Worm (Caenorhabditis elegans) whole organism, L3 larva: ENCODE results near the gene sto-1.

Experiments
- R02D3.7 ChIP-seq: fragments of 150-350 bp; optimal IDR thresholded peaks from 2 replicates; lab custom pipeline; 2014; ENCODE audit warnings: missing biosample characterization, missing genetic modification characterization
- ZK546.5 ChIP-seq: sonication (generic microtip); optimal IDR thresholded peaks from 2 replicates; lab custom pipeline; 2017; ENCODE audit warnings: missing biosample characterization, missing genetic modification characterization
- ceh-16 ChIP-seq: sonication (generic microtip); optimal IDR thresholded peaks from 2 replicates; lab custom pipeline; 2017; ENCODE audit warnings: missing biosample characterization, missing genetic modification characterization
- ceh-28 ChIP-seq: fragments of 150-350 bp; optimal IDR thresholded peaks from 2 replicates; lab custom pipeline; 2014; ENCODE audit warnings: missing biosample characterization, missing genetic modification reagents, missing genetic modification characterization
- ceh-82 ChIP-seq: fragments of 150-350 bp; optimal IDR thresholded peaks from 2 replicates; lab custom pipeline; 2014; ENCODE audit warnings: missing biosample characterization, missing genetic modification characterization
- daf-12 ChIP-seq: fragments of 150-350 bp; optimal IDR thresholded peaks from 2 replicates; lab custom pipeline; 2014; ENCODE audit warnings: missing biosample characterization, missing genetic modification reagents, missing genetic modification characterization
- egl-27 ChIP-seq: sonication (generic microtip); optimal IDR thresholded peaks from 4 replicates; lab custom pipeline; 2017; ENCODE audit warnings: missing biosample characterization, missing genetic modification reagents, missing genetic modification characterization
- egl-5 ChIP-seq: fragments of 150-350 bp; optimal IDR thresholded peaks from 2 replicates; lab custom pipeline; 2017; ENCODE audit warnings: missing biosample characterization, missing genetic modification reagents, missing genetic modification characterization, inconsistent platforms
- elt-1 ChIP-seq: fragments of 150-350 bp; optimal IDR thresholded peaks from 2 replicates; lab custom pipeline; 2014; ENCODE audit warnings: missing biosample characterization, missing genetic modification characterization
- elt-2 ChIP-seq: sonication (generic microtip); optimal IDR thresholded peaks from 2 replicates; lab custom pipeline; 2016; ENCODE audit warnings: missing genetic modification reagents, mild to moderate bottlenecking, missing genetic modification characterization, missing compliant biosample characterization
- elt-3 ChIP-seq, 3 experiments: fragments of 150-350 bp in 1 of 3; sonication (generic microtip) in 2 of 3; optimal IDR thresholded peaks; 2 replicates in 2 of 3; 4 replicates in 1 of 3; lab custom pipeline; 2014 to 2017; ENCODE audit warnings: missing biosample characterization in 3 of 3, missing genetic modification characterization in 3 of 3
- fkh-10 ChIP-seq: sonication (generic microtip); optimal IDR thresholded peaks from 2 replicates; lab custom pipeline; 2017; ENCODE audit warnings: missing biosample characterization, missing genetic modification reagents, missing genetic modification characterization
- hmg-11 ChIP-seq: sonication (generic microtip); optimal IDR thresholded peaks from 2 replicates; lab custom pipeline; 2016; ENCODE audit warnings: missing genetic modification characterization, missing compliant biosample characterization
- jun-1 ChIP-seq: fragments of 150-350 bp; optimal IDR thresholded peaks from 2 replicates; lab custom pipeline; 2014; ENCODE audit warnings: missing biosample characterization, missing genetic modification reagents, missing genetic modification characterization
- lin-15B ChIP-seq: fragments of 150-350 bp; optimal IDR thresholded peaks from 2 replicates; lab custom pipeline; 2014; ENCODE audit warnings: missing biosample characterization, missing genetic modification characterization
- lin-39 ChIP-seq: fragments of 150-350 bp; optimal IDR thresholded peaks from 2 replicates; lab custom pipeline; 2018; ENCODE audit warnings: missing biosample characterization, missing genetic modification reagents, missing genetic modification characterization
- lsy-12 ChIP-seq: sonication (generic microtip); optimal IDR thresholded peaks from 2 replicates; lab custom pipeline; 2016; ENCODE audit warnings: mild to moderate bottlenecking, missing genetic modification characterization, missing compliant biosample characterization
- mdl-1 ChIP-seq: fragments of 150-350 bp; optimal IDR thresholded peaks from 2 replicates; lab custom pipeline; 2014; ENCODE audit warnings: missing biosample characterization, missing genetic modification characterization
- mml-1 ChIP-seq: fragments of 150-350 bp; sonication (generic microtip); optimal IDR thresholded peaks from 3 replicates; lab custom pipeline; 2014; ENCODE audit warnings: missing biosample characterization, missing genetic modification characterization
- nfya-1 ChIP-seq: sonication (generic microtip); optimal IDR thresholded peaks from 2 replicates; lab custom pipeline; 2017; ENCODE audit warnings: missing genetic modification characterization, mild to moderate bottlenecking, missing compliant biosample characterization, antibody characterized with exemption, moderate library complexity; ENCODE audit not compliant: insufficient read depth
- nhr-11 ChIP-seq: fragments of 150-350 bp; optimal IDR thresholded peaks from 2 replicates; lab custom pipeline; 2014; ENCODE audit warnings: missing biosample characterization, missing genetic modification characterization
- nhr-12 ChIP-seq: fragments of 150-350 bp; optimal IDR thresholded peaks from 2 replicates; lab custom pipeline; 2014; ENCODE audit warnings: missing biosample characterization, missing genetic modification characterization
- nhr-23 ChIP-seq: fragments of 150-350 bp; optimal IDR thresholded peaks from 2 replicates; lab custom pipeline; 2014; ENCODE audit warnings: missing biosample characterization, missing genetic modification reagents, missing genetic modification characterization
- nhr-237 ChIP-seq: fragments of 150-350 bp; optimal IDR thresholded peaks from 2 replicates; lab custom pipeline; 2014; ENCODE audit warnings: missing biosample characterization, missing genetic modification characterization
- nhr-25 ChIP-seq: sonication (generic microtip); optimal IDR thresholded peaks from 2 replicates; lab custom pipeline; 2017; ENCODE audit warnings: missing biosample characterization, missing genetic modification characterization
- nhr-28 ChIP-seq: fragments of 150-350 bp; optimal IDR thresholded peaks from 2 replicates; lab custom pipeline; 2014; ENCODE audit warnings: missing biosample characterization, missing genetic modification characterization
- nhr-43 ChIP-seq: sonication (generic microtip); optimal IDR thresholded peaks from 2 replicates; lab custom pipeline; 2016; ENCODE audit warnings: mild to moderate bottlenecking, missing genetic modification characterization, missing compliant biosample characterization; ENCODE audit not compliant: poor library complexity, severe bottlenecking
- nhr-67 ChIP-seq: fragments of 150-350 bp; optimal IDR thresholded peaks from 2 replicates; lab custom pipeline; 2014; ENCODE audit warnings: missing biosample characterization, missing genetic modification characterization
- nhr-77 ChIP-seq: fragments of 150-350 bp; optimal IDR thresholded peaks from 2 replicates; lab custom pipeline; 2014; ENCODE audit warnings: missing biosample characterization, missing genetic modification characterization
- pha-4 ChIP-seq: fragments of 150-350 bp; optimal IDR thresholded peaks from 2 replicates; lab custom pipeline; 2014; ENCODE audit warnings: missing biosample characterization, missing genetic modification reagents, missing genetic modification characterization
- pqm-1 ChIP-seq: fragments of 150-350 bp; optimal IDR thresholded peaks from 2 replicates; lab custom pipeline; 2017; ENCODE audit warnings: missing biosample characterization, missing genetic modification characterization, inconsistent platforms
- sea-2 ChIP-seq: fragments of 150-350 bp; sonication (generic microtip); optimal IDR thresholded peaks from 4 replicates; lab custom pipeline; 2014; ENCODE audit warnings: missing biosample characterization, missing genetic modification reagents, missing genetic modification characterization
- skn-1 ChIP-seq: fragments of 150-350 bp; optimal IDR thresholded peaks from 2 replicates; lab custom pipeline; 2014; ENCODE audit warnings: missing biosample characterization, missing genetic modification characterization
- snpc-4 ChIP-seq: fragments of 150-350 bp; optimal IDR thresholded peaks from 2 replicates; lab custom pipeline; 2014; ENCODE audit warnings: missing biosample characterization, missing genetic modification characterization
- unc-39 ChIP-seq: sonication (generic microtip); optimal IDR thresholded peaks from 4 replicates; lab custom pipeline; 2017; ENCODE audit warnings: missing biosample characterization, missing genetic modification characterization
- unc-62 ChIP-seq: fragments of 150-350 bp; sonication (generic microtip); optimal IDR thresholded peaks from 4 replicates; lab custom pipeline; 2014; ENCODE audit warnings: missing biosample characterization, missing genetic modification reagents, missing genetic modification characterization

Gene sto-1

DNA sequence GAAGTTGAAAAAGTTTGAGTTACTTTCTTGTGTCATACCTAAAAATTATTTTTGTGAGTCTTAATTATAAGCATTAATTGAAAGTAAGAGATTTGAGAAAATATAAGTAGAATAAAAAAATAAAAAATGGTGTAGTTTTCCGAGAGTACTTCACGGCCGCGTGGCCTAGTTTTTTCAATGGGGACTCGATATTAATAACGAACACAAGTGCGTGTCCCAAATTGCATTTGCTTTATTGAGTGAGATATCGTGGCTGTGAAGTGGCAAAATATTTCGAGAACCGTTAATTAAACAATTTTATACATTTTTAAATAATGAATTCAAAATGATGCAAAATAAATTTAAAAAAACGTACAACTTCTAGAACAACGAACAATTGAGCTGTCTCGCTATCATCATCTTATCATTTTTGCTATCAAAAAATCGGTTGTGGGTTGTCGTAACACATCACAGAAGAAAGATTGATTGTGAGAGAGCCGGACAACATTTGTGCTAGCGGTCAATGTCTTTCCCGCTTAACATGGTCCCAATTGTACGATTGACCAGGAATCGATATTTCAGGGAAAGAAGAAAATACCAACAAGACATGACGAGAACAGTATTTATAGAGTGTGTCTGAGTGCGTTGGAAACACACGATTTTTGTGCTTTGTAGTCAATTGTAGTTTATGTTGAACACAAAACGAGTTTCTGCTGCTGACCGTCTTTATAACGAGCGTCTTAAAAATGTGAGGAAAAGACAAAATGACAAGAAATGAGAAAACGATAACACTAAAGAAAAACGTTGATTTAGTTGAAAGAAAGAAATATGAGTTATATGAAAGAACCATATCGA lies 7.3 kb downstream of the sto-1 start, which contains the start of gene apy-1 (continued):
- TF ChIP-seq lsy-12 (tag; lab: Kevin White, UChicago), result no peak
- TF ChIP-seq, all 47 proteins: peak for 9

DNA sequence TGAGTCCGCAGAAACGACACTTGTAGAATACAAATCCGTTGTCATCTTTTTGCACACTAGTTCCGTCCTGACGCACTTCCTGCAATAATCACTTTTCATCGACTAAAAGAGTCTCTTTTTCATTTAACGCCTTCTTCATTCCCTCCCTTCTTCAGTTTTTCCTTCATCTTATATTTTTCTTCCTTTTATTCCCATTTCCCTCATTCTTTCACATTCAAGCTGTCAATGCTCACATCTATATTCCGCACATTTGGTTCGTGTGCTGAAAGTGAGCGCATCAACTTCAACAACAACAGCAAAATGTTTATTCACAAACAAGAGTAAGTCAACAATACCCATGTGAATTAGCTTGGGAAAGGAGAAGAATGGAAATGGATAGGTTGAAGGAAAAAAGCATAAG lies 9.4 kb downstream of the sto-1 start, which contains the start of gene pcyt-1:
Gene pcyt-1 (plus strand): TSS at position 301 of the 400 bp plus-strand sequence.
- TF ChIP-seq nhr-43 (tag; lab: Kevin White, UChicago) (no peak), pqm-1 (tag; lab: Kevin White, UChicago) (no peak), jun-1 (tag; lab: Kevin White, UChicago) (no peak), nhr-25 (no peak), elt-2 (tag; lab: Kevin White, UChicago) (no peak), daf-12 (tag; lab: Kevin White, UChicago) (no peak), ZK546.5 (tag; lab: Kevin White, UChicago) (no peak), fkh-10 (no peak), snpc-4 (tag; lab: Kevin White, UChicago) (no peak), sea-2 (GFP tag; lab: Kevin White, UChicago) (no peak), ceh-28 (tag; lab: Kevin White, UChicago) (no peak), R02D3.7 (no peak), unc-62 (GFP tag; lab: Kevin White, UChicago) (no peak)

DNA sequence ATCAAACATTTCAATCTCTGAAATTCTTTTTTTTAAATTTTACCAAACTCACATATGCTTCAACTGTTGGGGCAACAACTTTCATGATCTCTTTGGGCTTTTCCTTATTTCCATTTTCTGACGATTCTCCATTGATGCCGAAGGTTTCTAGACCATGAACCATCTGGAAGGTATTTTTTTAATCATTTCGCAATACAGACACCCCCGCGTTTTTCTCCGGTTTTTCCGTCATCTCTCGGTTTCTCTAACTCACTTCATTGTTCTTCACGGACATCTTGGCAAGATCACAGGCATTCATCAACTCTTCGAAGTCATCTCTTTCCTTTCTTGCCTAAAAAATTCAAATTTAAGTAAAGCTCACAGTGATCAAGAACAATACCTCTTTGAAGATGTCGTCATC lies 10.5 kb downstream of the sto-1 start:
- no peak for TF ChIP-seq nhr-28 (tag; lab: Kevin White, UChicago)
- TF ChIP-seq egl-27 (tag; lab: Kevin White, UChicago), result no peak
- TF ChIP-seq nhr-237 (tag; lab: Kevin White, UChicago), result no peak
- TF ChIP-seq nhr-77 (tag; lab: Kevin White, UChicago), result no peak
- TF ChIP-seq nhr-23 (tag; lab: Kevin White, UChicago), result no peak

DNA sequence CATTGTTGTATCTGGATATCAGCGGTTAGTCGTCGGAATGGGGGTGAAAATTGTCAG lies 10.8 kb downstream of the sto-1 start, which contains the start of the genes unc-98 and F08C6.18:
Gene unc-98 (minus strand): TSS at position 48 of the 57 bp plus-strand sequence.
Gene F08C6.18 (minus strand): TSS at position 57 of the 57 bp plus-strand sequence.
- TF ChIP-seq nhr-43 (tag; lab: Kevin White, UChicago) (no peak), skn-1 (tag; lab: Kevin White, UChicago) (no peak), mml-1 (no peak), R02D3.7 (no peak)

DNA sequence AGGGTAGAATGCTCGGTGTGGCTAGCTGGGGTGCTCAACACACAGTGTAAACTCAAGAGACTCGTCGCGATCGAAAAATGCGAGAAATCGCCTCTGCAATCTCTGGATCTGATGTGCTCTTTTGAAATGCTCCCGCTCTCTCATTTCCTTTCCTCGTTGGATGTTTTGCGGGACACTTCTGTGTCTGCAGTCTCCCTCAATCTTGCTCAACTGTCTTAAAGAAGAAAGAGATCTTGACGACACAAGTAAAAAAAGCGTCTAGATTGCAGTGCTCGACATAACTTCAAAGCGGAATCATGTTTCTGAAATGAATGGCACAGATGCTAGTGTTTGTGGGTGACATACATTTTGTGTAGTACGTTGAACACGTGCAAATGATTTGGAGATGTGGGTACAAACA lies 11.0 kb downstream of the sto-1 start:
- TF ChIP-seq pha-4 (tag; lab: Kevin White, UChicago) (peak; percentile 24), nhr-67 (tag; lab: Kevin White, UChicago) (no peak)

DNA sequence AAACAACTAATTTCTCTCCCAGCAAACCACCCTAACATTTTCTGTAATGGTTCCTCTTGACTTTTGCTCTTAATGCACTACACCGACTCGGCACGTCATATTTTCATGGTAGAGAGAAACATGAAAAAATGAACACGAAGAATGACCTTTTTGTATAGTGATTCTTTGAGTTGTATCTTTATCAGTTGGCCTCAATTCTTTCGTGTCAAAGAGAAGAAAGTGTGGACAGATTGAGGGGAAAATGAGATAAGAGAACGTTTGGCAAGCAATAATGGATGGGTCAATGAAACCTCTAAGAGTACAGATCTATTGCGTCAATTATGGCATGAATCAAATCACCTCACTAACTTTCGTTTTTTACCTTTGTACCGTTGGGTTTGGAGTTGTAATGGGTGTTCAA lies 13.3 kb downstream of the sto-1 start:
- TF ChIP-seq elt-2 (tag; lab: Kevin White, UChicago), result peak; percentile 91
- no peak for TF ChIP-seq ceh-82 (tag; lab: Kevin White, UChicago)
- no peak for TF ChIP-seq lin-15B (tag; lab: Kevin White, UChicago)
- TF ChIP-seq nfya-1 (tag; lab: Kevin White, UChicago), result no peak
- TF ChIP-seq mml-1, result no peak
- no peak for TF ChIP-seq lsy-12 (tag; lab: Kevin White, UChicago)
- no peak for TF ChIP-seq ceh-16 (tag; lab: Kevin White, UChicago)
- TF ChIP-seq nhr-28 (tag; lab: Kevin White, UChicago), result no peak
- no peak for TF ChIP-seq egl-5
- no peak for TF ChIP-seq pha-4 (tag; lab: Kevin White, UChicago)
- TF ChIP-seq nhr-77 (tag; lab: Kevin White, UChicago), result no peak
- no peak for TF ChIP-seq R02D3.7
- no peak for TF ChIP-seq nhr-67 (tag; lab: Kevin White, UChicago)
- TF ChIP-seq lin-39, result no peak
- TF ChIP-seq mdl-1, result no peak
- TF ChIP-seq ceh-28 (tag; lab: Kevin White, UChicago), result peak; percentile 26
- peak; percentile 39 for TF ChIP-seq nhr-25
- TF ChIP-seq nhr-11, result no peak
- TF ChIP-seq pqm-1 (tag; lab: Kevin White, UChicago), result peak; percentile 99
- TF ChIP-seq elt-1, result no peak
- TF ChIP-seq nhr-12 (tag; lab: Kevin White, UChicago), result no peak
- peak; percentile 17 for TF ChIP-seq jun-1 (tag; lab: Kevin White, UChicago)
- no peak for TF ChIP-seq hmg-11 (tag; lab: Kevin White, UChicago)
- peak in 1 of 3 experiments; percentile 59 for TF ChIP-seq elt-3 (tag; optimal IDR thresholded peaks at IDR 0.05; lab: Kevin White, UChicago)
- TF ChIP-seq unc-39 (tag; lab: Kevin White, UChicago), result no peak
- no peak for TF ChIP-seq ZK546.5 (tag; lab: Kevin White, UChicago)
- TF ChIP-seq, all 47 proteins: peak for 6
